Worm (Caenorhabditis elegans) whole organism, dauer: ENCODE results near the gene hcp-1.

Experiments
- unc-62 ChIP-seq: sonication (generic microtip); optimal IDR thresholded peaks from 2 replicates; lab custom pipeline; 2017; ENCODE audit warnings: missing biosample characterization, missing genetic modification reagents, missing genetic modification characterization

The hcp-1 gene

DNA sequence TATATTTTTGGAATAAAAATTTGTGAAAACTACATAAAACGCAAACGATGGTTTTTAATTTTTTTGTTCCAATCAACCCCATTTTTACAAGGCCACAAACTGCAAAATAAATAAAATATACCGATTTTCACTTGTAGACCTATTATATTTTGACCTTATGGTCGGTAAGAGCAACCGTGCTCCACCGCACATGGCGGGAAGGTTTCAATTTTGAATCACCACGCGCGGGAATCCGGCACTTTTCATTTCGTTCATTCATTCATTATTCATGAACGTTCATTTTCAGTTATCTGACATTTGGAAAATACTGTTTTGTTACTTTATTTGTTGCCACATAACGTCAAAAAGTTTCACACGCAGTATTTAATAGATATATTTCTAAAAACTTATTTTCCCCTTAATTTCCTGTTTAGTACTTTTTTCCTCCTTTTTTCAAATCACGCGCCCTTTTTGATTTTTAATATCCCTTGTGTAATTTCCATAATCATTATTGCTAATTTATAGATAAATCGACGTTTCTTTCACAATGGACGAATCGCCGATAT is at the start of gene hcp-1:
hcp-1 (plus strand) TSS at position 495 of the 545 bp plus-strand sequence.
- no peak for TF ChIP-seq unc-62 (GFP tag; lab: Kevin White, UChicago)

- TF ChIP-seq unc-62 (GFP tag; lab: Kevin White, UChicago): no peak
Measured at ce11 chrV:6544999-6545398, 49.0 kb upstream of the hcp-1 start.

DNA sequence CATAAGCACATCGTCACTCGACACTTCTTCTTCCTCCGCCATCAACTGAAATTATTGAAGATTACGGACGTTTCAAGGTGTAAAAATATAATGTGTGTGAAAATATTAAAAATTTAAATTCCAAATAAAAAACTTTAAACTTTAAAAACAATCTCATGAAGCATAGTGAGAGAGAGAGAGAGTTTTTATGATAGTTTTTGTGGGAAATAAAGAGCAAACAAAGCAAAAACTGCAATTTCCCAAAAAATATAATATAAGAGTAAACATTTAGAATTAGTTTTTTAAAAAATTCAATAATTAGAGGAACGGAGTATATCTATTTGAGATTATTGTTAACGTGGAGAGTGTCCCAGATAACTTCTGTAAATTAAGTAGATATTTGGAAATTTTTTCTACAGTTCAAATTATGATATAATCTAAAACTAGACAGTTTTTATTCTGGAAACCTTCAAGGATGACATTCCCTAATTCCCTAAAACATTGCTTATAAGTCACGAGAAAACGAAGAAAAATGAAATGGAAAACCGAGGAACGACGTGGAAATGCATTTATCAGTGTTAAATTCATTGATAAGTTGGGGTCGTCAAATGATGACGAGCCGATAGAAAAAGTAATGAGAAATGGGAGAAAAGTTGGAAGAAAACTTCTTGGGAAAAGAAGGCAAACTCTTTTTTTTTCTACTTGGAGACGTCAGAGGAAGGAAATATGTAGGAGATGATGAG is 47.4 kb upstream of the hcp-1 start, which contains the start of gene dre-1:
dre-1 (minus strand) TSS at position 51 of the 722 bp plus-strand sequence.
- TF ChIP-seq unc-62 (GFP tag; lab: Kevin White, UChicago): no peak

DNA sequence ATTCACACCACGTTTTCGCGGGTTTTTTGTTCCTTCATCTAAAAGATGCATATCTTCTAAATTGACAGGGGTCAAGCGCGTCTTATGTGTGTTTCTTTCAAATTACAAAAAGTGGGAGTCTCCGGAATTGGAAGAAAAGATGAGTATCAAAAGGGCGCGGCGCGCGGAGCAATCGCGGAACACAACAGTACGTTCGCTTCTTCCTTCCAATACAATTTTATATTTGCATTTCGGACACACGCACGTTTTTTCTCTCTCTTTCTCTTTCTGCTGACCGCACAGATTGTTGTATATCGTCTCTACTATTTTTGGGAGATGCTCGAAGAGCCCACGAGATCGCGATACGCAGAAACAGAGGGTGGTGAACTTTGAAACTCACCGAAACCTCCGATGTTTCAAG is 45.7 kb upstream of the hcp-1 start:
- no peak for TF ChIP-seq unc-62 (GFP tag; lab: Kevin White, UChicago)

DNA sequence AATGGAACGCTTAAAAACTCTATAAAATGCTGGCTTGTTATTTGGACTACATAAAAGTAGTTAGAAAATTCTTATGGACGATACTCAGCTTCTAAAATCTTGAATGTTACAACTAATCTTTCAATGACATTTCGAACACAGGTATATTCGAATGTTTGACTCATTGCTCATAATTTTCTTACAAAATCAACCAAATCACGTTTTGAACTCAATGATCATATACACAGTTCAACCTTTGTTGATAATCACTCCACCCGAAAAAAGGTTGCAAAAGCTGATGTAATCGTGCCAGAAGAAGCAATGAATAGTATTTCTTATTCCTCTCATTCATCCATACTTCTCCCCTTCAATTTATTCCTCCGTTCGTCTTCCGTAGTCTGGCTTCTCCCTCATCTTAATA is 44.8 kb upstream of the hcp-1 start, which contains the start of gene K04A8.20:
K04A8.20 (plus strand) TSS at position 301 of the 400 bp plus-strand sequence.
- TF ChIP-seq unc-62 (GFP tag; lab: Kevin White, UChicago): no peak

DNA sequence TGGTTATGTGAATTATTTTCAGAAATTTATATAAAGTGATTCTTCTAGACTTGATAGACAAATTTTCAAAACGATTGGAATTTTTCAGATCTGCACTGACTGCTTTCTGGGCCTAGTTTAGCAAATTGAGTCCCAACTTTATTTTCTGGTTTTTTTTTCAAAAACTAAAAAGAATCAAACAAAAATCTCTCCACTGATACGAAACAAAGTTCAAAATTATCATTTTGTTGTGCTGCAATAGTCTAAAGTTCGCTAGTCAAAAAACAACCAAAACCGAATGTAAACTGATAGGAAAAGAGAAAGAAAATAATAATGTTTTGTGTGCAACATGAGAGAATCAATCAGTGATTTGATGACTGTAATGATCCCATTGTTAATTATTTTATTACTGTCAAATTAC is 44.1 kb upstream of the hcp-1 start, which contains the start of gene lipl-4:
lipl-4 (plus strand) TSS at position 301 of the 400 bp plus-strand sequence.
- TF ChIP-seq unc-62 (GFP tag; lab: Kevin White, UChicago): no peak

ce11 chrV:6551707-6552390 is 42.1 kb upstream of the hcp-1 start, which contains the start of gene twk-10:
twk-10 (plus strand) TSS chrV:6552340.
- no peak for TF ChIP-seq unc-62 (GFP tag; lab: Kevin White, UChicago)

DNA sequence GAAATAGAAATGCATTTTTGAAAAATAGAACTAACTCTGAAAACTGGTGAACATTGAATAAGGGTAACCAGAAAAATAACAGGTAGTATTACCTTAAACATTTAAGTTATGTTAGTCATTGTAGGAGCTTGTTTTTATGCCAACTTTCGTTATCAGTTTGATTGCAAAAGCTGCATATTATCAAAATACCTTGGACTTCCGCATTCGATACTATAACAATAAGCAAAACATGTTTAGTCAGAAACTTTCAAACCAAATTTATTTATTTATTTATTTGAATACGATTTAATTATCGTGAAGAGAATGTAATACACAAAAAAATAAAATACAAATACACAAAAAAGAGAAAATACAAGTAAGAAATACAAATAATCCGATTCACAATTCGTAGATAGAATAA is 39.7 kb upstream of the hcp-1 start, which contains the start of gene K04A8.19:
K04A8.19 (minus strand) TSS at position 101 of the 400 bp plus-strand sequence.
- no peak for TF ChIP-seq unc-62 (GFP tag; lab: Kevin White, UChicago)

DNA sequence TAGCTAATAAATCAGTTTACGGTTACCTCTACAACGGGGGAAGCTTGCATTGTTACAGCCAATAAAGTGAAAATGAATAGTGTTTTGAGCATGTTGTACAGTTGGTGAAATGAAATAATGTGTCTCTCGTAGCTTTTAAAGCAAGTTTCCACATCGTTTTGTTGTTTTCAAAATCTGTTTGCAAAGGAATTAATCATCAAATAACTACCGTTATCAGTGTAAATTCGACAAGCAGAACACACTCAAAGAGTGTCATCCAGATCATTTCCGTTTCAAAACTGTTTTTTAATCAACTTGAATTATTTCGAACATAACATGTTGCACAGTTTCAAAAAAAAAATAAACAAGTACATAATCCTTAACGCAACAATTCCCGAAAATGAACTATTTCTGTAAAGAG is 37.0 kb upstream of the hcp-1 start, which contains the start of gene spp-27:
spp-27 (minus strand) TSS at position 101 of the 400 bp plus-strand sequence.
- TF ChIP-seq unc-62 (GFP tag; lab: Kevin White, UChicago): no peak

- TF ChIP-seq unc-62 (GFP tag; lab: Kevin White, UChicago): no peak
Measured at ce11 chrV:6558103-6558502, 35.9 kb upstream of the hcp-1 start, which contains the start of gene spp-20. spp-20 (minus strand) TSS chrV:6558203.

- no peak for TF ChIP-seq unc-62 (GFP tag; lab: Kevin White, UChicago)
Measured at ce11 chrV:6559105-6559504, 34.9 kb upstream of the hcp-1 start, which contains the start of gene spp-26. spp-26 (minus strand) TSS chrV:6559205.

DNA sequence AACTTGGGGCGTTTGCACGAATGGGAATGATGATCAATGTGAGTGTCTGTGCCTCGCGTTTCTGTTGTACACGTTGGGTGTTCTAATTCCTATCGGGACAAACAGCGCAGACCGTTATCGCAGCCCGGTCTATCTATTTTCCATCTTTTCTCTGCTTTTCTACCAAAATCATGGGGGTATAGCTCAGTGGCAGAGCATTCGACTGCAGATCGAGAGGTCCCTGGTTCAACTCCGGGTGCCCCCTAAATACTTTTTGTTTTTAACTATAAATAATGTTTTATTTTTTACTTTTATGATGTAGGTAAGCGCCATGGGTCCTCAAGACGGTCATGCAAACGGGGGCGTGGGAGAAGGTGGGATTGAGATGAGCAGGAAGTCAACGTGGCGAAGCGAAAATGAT is 34.4 kb upstream of the hcp-1 start:
- no peak for TF ChIP-seq unc-62 (GFP tag; lab: Kevin White, UChicago)

- TF ChIP-seq unc-62 (GFP tag; lab: Kevin White, UChicago): no peak
Measured at ce11 chrV:6561592-6561991, 32.4 kb upstream of the hcp-1 start, which contains the start of gene spp-19. spp-19 (minus strand) TSS chrV:6561692.

ce11 chrV:6565851-6566386 is 28.1 kb upstream of the hcp-1 start, which contains the start of gene K04A8.1:
K04A8.1 (plus strand) TSS chrV:6566336.
- no peak for TF ChIP-seq unc-62 (GFP tag; lab: Kevin White, UChicago)

- no peak for TF ChIP-seq unc-62 (GFP tag; lab: Kevin White, UChicago)
Measured at ce11 chrV:6575406-6576130, 18.4 kb upstream of the hcp-1 start, which contains the start of gene fut-2. fut-2 (minus strand) TSS chrV:6575890.
